Fruit fly (Drosophila melanogaster) whole organism, pupa: ENCODE data around the gene CIA30.

Source experiments
- CG12605 ChIP-seq: fragments of 200-800 bp; sonication (Bioruptor generic); IDR thresholded peaks from 2 replicates; pipeline ENCODE4 v1.3.6; 2022; ENCODE audit warnings: missing biosample characterization, missing genetic modification characterization
- CG15710 ChIP-seq: fragments of 200-800 bp; sonication (Bioruptor generic); optimal IDR thresholded peaks from 2 replicates; lab custom pipeline; 2018; ENCODE audit warnings: missing biosample characterization, mild to moderate bottlenecking, missing genetic modification characterization, moderate library complexity
- CG17806 ChIP-seq: fragments of 200-800 bp; sonication (Bioruptor generic); optimal IDR thresholded peaks from 2 replicates; lab custom pipeline; 2018; ENCODE audit warnings: missing biosample characterization, mild to moderate bottlenecking, missing genetic modification characterization, moderate library complexity
- CG32121 ChIP-seq: fragments of 200-800 bp; sonication (Bioruptor generic); IDR thresholded peaks from 2 replicates; pipeline ENCODE4 v1.3.6; 2022; ENCODE audit warnings: missing biosample characterization, missing genetic modification characterization
- CG4496 ChIP-seq: fragments of 200-800 bp; sonication (Bioruptor generic); IDR thresholded peaks from 3 replicates; pipeline ENCODE4 v1.3.6; 2022; ENCODE audit warnings: missing biosample characterization, missing genetic modification characterization
- CG8159 ChIP-seq: fragments of 200-800 bp; sonication (Bioruptor generic); optimal IDR thresholded peaks from 3 replicates; lab custom pipeline; 2018; ENCODE audit warnings: missing biosample characterization, mild to moderate bottlenecking, missing genetic modification characterization, moderate library complexity
- CG8301 ChIP-seq: fragments of 200-800 bp; sonication (Bioruptor generic); optimal IDR thresholded peaks from 2 replicates; lab custom pipeline; 2018; ENCODE audit warnings: missing biosample characterization, mild to moderate bottlenecking, missing genetic modification characterization
- CG9948 ChIP-seq: fragments of 200-800 bp; sonication (Bioruptor generic); optimal IDR thresholded peaks from 2 replicates; lab custom pipeline; 2018; ENCODE audit warnings: missing biosample characterization, mild to moderate bottlenecking, missing genetic modification characterization, moderate library complexity
- EcR ChIP-seq: fragments of 200-800 bp; sonication (Bioruptor generic); optimal IDR thresholded peaks from 3 replicates; lab custom pipeline; 2019; ENCODE audit warnings: missing biosample characterization, missing genetic modification characterization, mild to moderate bottlenecking, moderate library complexity, missing genetic modification reagents
- Ets98B ChIP-seq: fragments of 200-800 bp; sonication (Bioruptor generic); IDR thresholded peaks from 2 replicates; pipeline ENCODE4 v1.3.6; 2022; ENCODE audit warnings: missing biosample characterization, missing genetic modification characterization
- Snoo ChIP-seq: fragments of 200-800 bp; sonication (Bioruptor generic); optimal IDR thresholded peaks from 3 replicates; lab custom pipeline; 2017; ENCODE audit warnings: missing biosample characterization, mild to moderate bottlenecking, missing genetic modification characterization, inconsistent platforms
- fd96Ca ChIP-seq: fragments of 200-800 bp; sonication (Bioruptor generic); IDR thresholded peaks from 3 replicates; pipeline ENCODE4 v1.3.6; 2022; ENCODE audit warnings: missing biosample characterization, missing genetic modification characterization
- gl ChIP-seq: fragments of 200-800 bp; sonication (Bioruptor generic); optimal IDR thresholded peaks from 2 replicates; lab custom pipeline; 2018; ENCODE audit warnings: missing biosample characterization, mild to moderate bottlenecking, missing genetic modification characterization
- rn ChIP-seq: fragments of 200-800 bp; sonication (Bioruptor generic); IDR thresholded peaks from 2 replicates; pipeline ENCODE4 v1.3.6; 2022; ENCODE audit warnings: missing biosample characterization, missing genetic modification characterization

- no peak for TF ChIP-seq EcR (GFP tag; lab: Kevin White, UChicago)
- TF ChIP-seq CG32121 = peak; percentile 45; the same call in 1 of the 2 replicates
- no peak for TF ChIP-seq rn (GFP tag; lab: Robert Waterston, UW)
- TF ChIP-seq CG12605 (GFP tag; lab: Robert Waterston, UW) = peak; percentile 44; the same call in 1 of the 2 replicates
- peak; percentile 43 for TF ChIP-seq CG8301
- TF ChIP-seq Snoo (tag; lab: Kevin White, UChicago) = no peak
- TF ChIP-seq CG4496 (GFP tag; lab: Robert Waterston, UW) = peak; percentile 76
- no peak for TF ChIP-seq gl (tag; lab: Kevin White, UChicago)
- no peak for TF ChIP-seq fd96Ca (GFP tag; lab: Robert Waterston, UW)
- no peak for TF ChIP-seq CG9948 (tag; lab: Kevin White, UChicago)
- TF ChIP-seq Ets98B (GFP tag; lab: Robert Waterston, UW) = peak; percentile 54
- peak; percentile 18 for TF ChIP-seq CG8159
- peak; percentile 7 for TF ChIP-seq CG15710 (tag; lab: Kevin White, UChicago)
- TF ChIP-seq CG17806 (tag; lab: Kevin White, UChicago) = peak; percentile 13
These were observed 19.2 kb upstream of the CIA30 start for dm6 chr3R:29717519-29717918.
